Worm (Caenorhabditis elegans) whole organism, L1 larva: ENCODE data around the gene rrp-1.

Source experiments
- C34B4.2 ChIP-seq: sonication (generic microtip); optimal IDR thresholded peaks from 2 replicates; lab custom pipeline; 2017; ENCODE audit warnings: mild to moderate bottlenecking, missing genetic modification characterization, missing compliant biosample characterization
- F16B12.6 ChIP-seq: fragments of 150-350 bp; optimal IDR thresholded peaks from 2 replicates; lab custom pipeline; 2014; ENCODE audit warnings: missing biosample characterization, missing genetic modification characterization
- blmp-1 ChIP-seq: fragments of 150-350 bp; optimal IDR thresholded peaks from 2 replicates; lab custom pipeline; 2014; ENCODE audit warnings: missing biosample characterization, missing genetic modification characterization
- ceh-63 ChIP-seq: fragments of 200-800 bp; sonication (Bioruptor generic); optimal IDR thresholded peaks from 2 replicates; lab custom pipeline; 2018; ENCODE audit warnings: mild to moderate bottlenecking, missing genetic modification characterization, missing compliant biosample characterization
- ceh-8 ChIP-seq: fragments of 200-800 bp; sonication (Bioruptor generic); optimal IDR thresholded peaks from 2 replicates; lab custom pipeline; 2018; ENCODE audit warnings: mild to moderate bottlenecking, missing genetic modification characterization, moderate library complexity, missing compliant biosample characterization
- ceh-90 ChIP-seq: sonication (generic microtip); optimal IDR thresholded peaks from 2 replicates; lab custom pipeline; 2016; ENCODE audit warnings: missing genetic modification characterization, missing compliant biosample characterization
- ces-1 ChIP-seq: fragments of 150-350 bp; optimal IDR thresholded peaks from 2 replicates; lab custom pipeline; 2014; ENCODE audit warnings: missing biosample characterization, missing genetic modification reagents, missing genetic modification characterization
- efl-1 ChIP-seq, 4 experiments: fragments of 150-350 bp; optimal IDR thresholded peaks in 3 of 4; peaks in 1 of 4; 1 replicate in 1 of 4; 2 replicates in 3 of 4; lab custom pipeline; 2014; ENCODE audit warnings: missing biosample characterization in 2 of 4, missing genetic modification characterization in 2 of 4, missing genetic modification reagents in 2 of 4
- egl-13 ChIP-seq: sonication (generic microtip); optimal IDR thresholded peaks from 2 replicates; lab custom pipeline; 2016; ENCODE audit warnings: missing genotype, missing genetic modification reagents, missing genetic modification characterization, missing compliant biosample characterization
- egl-27 ChIP-seq, 2 experiments: fragments of 150-350 bp in 1 of 2; sonication (generic microtip); optimal IDR thresholded peaks; 3 replicates each; lab custom pipeline; 2017 to 2018; ENCODE audit warnings: missing biosample characterization in 2 of 2, missing genetic modification characterization in 2 of 2, missing genetic modification reagents in 2 of 2
- elt-2 ChIP-seq: sonication (generic microtip); optimal IDR thresholded peaks from 2 replicates; lab custom pipeline; 2016; ENCODE audit warnings: missing genetic modification characterization, mild to moderate bottlenecking, inconsistent platforms, missing compliant biosample characterization, missing genetic modification reagents
- ets-5 ChIP-seq: fragments of 200-800 bp; sonication (Bioruptor generic); IDR thresholded peaks from 2 replicates; pipeline ENCODE4 v1.3.6; 2022; ENCODE audit warnings: missing genetic modification characterization, missing compliant biosample characterization
- fkh-10 ChIP-seq: sonication (generic microtip); optimal IDR thresholded peaks from 2 replicates; lab custom pipeline; 2017; ENCODE audit warnings: missing biosample characterization, missing genetic modification reagents, missing genetic modification characterization
- hlh-17 ChIP-seq: fragments of 200-800 bp; sonication (Bioruptor generic); optimal IDR thresholded peaks from 2 replicates; lab custom pipeline; 2018; ENCODE audit warnings: missing genetic modification characterization, mild to moderate bottlenecking, missing compliant biosample characterization, moderate library complexity, borderline replicate concordance
- hlh-4 ChIP-seq: sonication (generic microtip); optimal IDR thresholded peaks from 2 replicates; lab custom pipeline; 2016; ENCODE audit warnings: mild to moderate bottlenecking, missing genetic modification characterization, missing compliant biosample characterization
- hpl-2 ChIP-seq: fragments of 150-350 bp; optimal IDR thresholded peaks from 2 replicates; lab custom pipeline; 2014; ENCODE audit warnings: missing biosample characterization, missing genetic modification reagents, missing genetic modification characterization
- irx-1 ChIP-seq: sonication (generic microtip); optimal IDR thresholded peaks from 2 replicates; lab custom pipeline; 2016; ENCODE audit warnings: missing genetic modification characterization, missing compliant biosample characterization
- isw-1 ChIP-seq: fragments of 200-800 bp; sonication (Bioruptor generic); IDR thresholded peaks from 2 replicates; pipeline ENCODE4 v1.3.6; 2022; ENCODE audit warnings: missing genetic modification characterization, missing compliant biosample characterization
- jun-1 ChIP-seq: fragments of 150-350 bp; optimal IDR thresholded peaks from 2 replicates; lab custom pipeline; 2014; ENCODE audit warnings: missing biosample characterization, missing genetic modification reagents, missing genetic modification characterization
- lin-13 ChIP-seq: fragments of 150-350 bp; optimal IDR thresholded peaks from 2 replicates; lab custom pipeline; 2014; ENCODE audit warnings: missing biosample characterization, missing genetic modification reagents, missing genetic modification characterization
- lin-39 ChIP-seq: fragments of 150-350 bp; optimal IDR thresholded peaks from 2 replicates; lab custom pipeline; 2014; ENCODE audit warnings: missing biosample characterization, missing genetic modification reagents, missing genetic modification characterization
- lir-3 ChIP-seq: sonication (generic microtip); optimal IDR thresholded peaks from 2 replicates; lab custom pipeline; 2016; ENCODE audit warnings: mild to moderate bottlenecking, missing genetic modification characterization, moderate library complexity, missing compliant biosample characterization; ENCODE audit not compliant: poor library complexity
- lsy-2 ChIP-seq, 2 experiments: fragments of 150-350 bp; optimal IDR thresholded peaks; 2 replicates each; lab custom pipeline; 2014; ENCODE audit warnings: missing biosample characterization in 2 of 2, missing genetic modification characterization in 2 of 2
- mab-9 ChIP-seq: fragments of 200-800 bp; sonication (Bioruptor generic); IDR thresholded peaks from 2 replicates; pipeline ENCODE4 v1.3.6; 2022; ENCODE audit warnings: missing genetic modification reagents, missing genetic modification characterization, missing compliant biosample characterization
- mdl-1 ChIP-seq, 2 experiments: fragments of 150-350 bp; optimal IDR thresholded peaks; 2 replicates each; lab custom pipeline; 2014 to 2017; ENCODE audit warnings: missing biosample characterization in 2 of 2, missing genetic modification characterization in 2 of 2, inconsistent platforms in 1 of 2
- mep-1 ChIP-seq: fragments of 150-350 bp; optimal IDR thresholded peaks from 2 replicates; lab custom pipeline; 2014; ENCODE audit warnings: missing biosample characterization, missing genetic modification characterization
- nhr-19 ChIP-seq: fragments of 200-800 bp; sonication (Bioruptor generic); conservative IDR thresholded peaks from 2 replicates; pipeline ENCODE4 v1.3.6; 2022; ENCODE audit warnings: missing genetic modification characterization, missing compliant biosample characterization
- nhr-237 ChIP-seq: fragments of 150-350 bp; optimal IDR thresholded peaks from 2 replicates; lab custom pipeline; 2014; ENCODE audit warnings: missing biosample characterization, missing genetic modification characterization
- nhr-28 ChIP-seq: fragments of 150-350 bp; optimal IDR thresholded peaks from 2 replicates; lab custom pipeline; 2014; ENCODE audit warnings: missing biosample characterization, missing genetic modification characterization
- nhr-47 ChIP-seq: sonication (generic microtip); optimal IDR thresholded peaks from 2 replicates; lab custom pipeline; 2016; ENCODE audit warnings: mild to moderate bottlenecking, missing genetic modification characterization, moderate library complexity, missing compliant biosample characterization
- nhr-71 ChIP-seq: sonication (generic microtip); optimal IDR thresholded peaks from 2 replicates; lab custom pipeline; 2016; ENCODE audit warnings: mild to moderate bottlenecking, missing genetic modification characterization, moderate library complexity, missing compliant biosample characterization
- nhr-77 ChIP-seq: fragments of 150-350 bp; optimal IDR thresholded peaks from 2 replicates; lab custom pipeline; 2014; ENCODE audit warnings: missing biosample characterization, missing genetic modification characterization
- nhr-84 ChIP-seq: sonication (generic microtip); optimal IDR thresholded peaks from 2 replicates; lab custom pipeline; 2017; ENCODE audit warnings: missing biosample characterization, missing genetic modification characterization
- nhr-85 ChIP-seq: sonication (generic microtip); peaks from one replicate; lab custom pipeline; 2016; ENCODE audit warnings: missing genetic modification characterization, inconsistent platforms, missing compliant biosample characterization
- nhr-90 ChIP-seq: sonication (generic microtip); optimal IDR thresholded peaks from 2 replicates; lab custom pipeline; 2016; ENCODE audit warnings: mild to moderate bottlenecking, missing genetic modification characterization, missing compliant biosample characterization; ENCODE audit not compliant: poor library complexity
- rnt-1 ChIP-seq: sonication (generic microtip); optimal IDR thresholded peaks from 2 replicates; lab custom pipeline; 2016; ENCODE audit warnings: mild to moderate bottlenecking, missing genetic modification characterization, moderate library complexity, missing compliant biosample characterization
- snu-23 ChIP-seq: sonication (generic microtip); optimal IDR thresholded peaks from 2 replicates; lab custom pipeline; 2016; ENCODE audit warnings: missing genetic modification characterization, missing compliant biosample characterization
- swsn-7 ChIP-seq: sonication (generic microtip); optimal IDR thresholded peaks from 2 replicates; lab custom pipeline; 2016; ENCODE audit warnings: missing genetic modification characterization, missing compliant biosample characterization
- tlp-1 ChIP-seq: fragments of 150-350 bp; optimal IDR thresholded peaks from 2 replicates; lab custom pipeline; 2014; ENCODE audit warnings: missing biosample characterization, missing genetic modification characterization
- unc-62 ChIP-seq: fragments of 150-350 bp; optimal IDR thresholded peaks from 2 replicates; lab custom pipeline; 2014; ENCODE audit warnings: missing biosample characterization, missing genetic modification reagents, missing genetic modification characterization
- unc-86 ChIP-seq: sonication (generic microtip); optimal IDR thresholded peaks from 2 replicates; lab custom pipeline; 2016; ENCODE audit warnings: missing genetic modification characterization, missing compliant biosample characterization
- unc-98 ChIP-seq: fragments of 200-800 bp; sonication (Bioruptor generic); IDR thresholded peaks from 2 replicates; pipeline ENCODE4 v1.3.6; 2022; ENCODE audit warnings: missing genetic modification characterization, missing compliant biosample characterization
- xbp-1 ChIP-seq: sonication (generic microtip); optimal IDR thresholded peaks from 2 replicates; lab custom pipeline; 2016; ENCODE audit warnings: missing genetic modification characterization, missing compliant biosample characterization
- zag-1 ChIP-seq: fragments of 150-350 bp; optimal IDR thresholded peaks from 2 replicates; lab custom pipeline; 2014; ENCODE audit warnings: missing biosample characterization, missing genetic modification characterization
- zip-4 ChIP-seq: fragments of 200-800 bp; sonication (Bioruptor generic); optimal IDR thresholded peaks from 2 replicates; lab custom pipeline; 2018; ENCODE audit warnings: mild to moderate bottlenecking, missing genetic modification characterization, moderate library complexity, missing compliant biosample characterization
- ztf-4 ChIP-seq: fragments of 150-350 bp; optimal IDR thresholded peaks from 2 replicates; lab custom pipeline; 2014; ENCODE audit warnings: missing biosample characterization, missing genetic modification characterization

Gene rrp-1

ce11 chrIV:10003372-10003771 lies 21.3 kb upstream of the rrp-1 start, which contains the start of the genes C47E12.2 and sars-1 (continued):
- TF ChIP-seq mep-1 (tag; lab: Kevin White, UChicago) (no peak), swsn-7 (tag; lab: Kevin White, UChicago) (no peak), hlh-4 (tag; lab: Kevin White, UChicago) (no peak), zip-4 (no peak), nhr-28 (no peak)

- TF ChIP-seq fkh-10 (GFP tag; lab: Kevin White, UChicago) = no peak
- no peak for TF ChIP-seq nhr-47 (tag; lab: Kevin White, UChicago)
- no peak for TF ChIP-seq lir-3 (tag; lab: Kevin White, UChicago)
- TF ChIP-seq xbp-1 (tag; lab: Kevin White, UChicago) = no peak
- no peak for TF ChIP-seq egl-27 (tag; optimal IDR thresholded peaks at IDR 0.05; lab: Kevin White, UChicago)
- no peak for TF ChIP-seq unc-98 (GFP tag; lab: Robert Waterston, UW)
These were observed 19.7 kb upstream of the rrp-1 start, which contains the start of gene C47E12.3 for ce11 chrIV:10001748-10002147. C47E12.3 (minus strand) TSS chrIV:10001848.

ce11 chrIV:9998487-9999218 lies 16.6 kb upstream of the rrp-1 start, which contains the start of gene pyp-1:
pyp-1 (minus strand) TSS chrIV:9998925.
- TF ChIP-seq tlp-1 (no peak), mdl-1 (tag; optimal IDR thresholded peaks at IDR 0.05; lab: Kevin White, UChicago) (peak in 1 of 2 experiments; percentile 28), nhr-90 (tag; lab: Kevin White, UChicago) (no peak), rnt-1 (peak; percentile 12), ces-1 (GFP tag; lab: Kevin White, UChicago) (no peak), efl-1 (optimal IDR thresholded peaks at IDR 0.05; lab: Kevin White, UChicago) (no peak), efl-1 (GFP tag; optimal IDR thresholded peaks at IDR 0.05 in 1 of 2; lab: Kevin White, UChicago) (peak in 1 of 2 experiments; percentile 28), ceh-63 (GFP tag; lab: Kevin White, UChicago) (no peak), nhr-71 (peak; percentile 45), nhr-19 (GFP tag; lab: Robert Waterston, UW) (peak; percentile 88), lsy-2 (tag; optimal IDR thresholded peaks at IDR 0.05; lab: Kevin White, UChicago) (peak; percentile 11 to 72), elt-2 (tag; lab: Kevin White, UChicago) (peak; percentile 20), snu-23 (peak; percentile 26), nhr-47 (tag; lab: Kevin White, UChicago) (peak; percentile 22), ets-5 (GFP tag; lab: Robert Waterston, UW) (no peak), unc-98 (GFP tag; lab: Robert Waterston, UW) (no peak), hlh-17 (GFP tag; lab: Kevin White, UChicago) (no peak), nhr-237 (no peak), nhr-85 (tag; lab: Kevin White, UChicago) (no peak), nhr-77 (no peak), egl-13 (no peak), zag-1 (no peak), jun-1 (tag; lab: Kevin White, UChicago) (no peak), xbp-1 (tag; lab: Kevin White, UChicago) (peak; percentile 10), nhr-84 (no peak), unc-62 (GFP tag; lab: Kevin White, UChicago) (no peak), ztf-4 (tag; lab: Kevin White, UChicago) (no peak), hpl-2 (GFP tag; lab: Kevin White, UChicago) (no peak), unc-86 (no peak), ceh-8 (GFP tag; lab: Kevin White, UChicago) (no peak), F16B12.6 (tag; lab: Kevin White, UChicago) (peak; percentile 78), isw-1 (no peak), C34B4.2 (tag; lab: Kevin White, UChicago) (no peak), zip-4 (no peak), lin-13 (no peak), fkh-10 (GFP tag; lab: Kevin White, UChicago) (no peak), lin-39 (tag; lab: Kevin White, UChicago) (no peak), lir-3 (tag; lab: Kevin White, UChicago) (no peak), mab-9 (GFP tag; lab: Robert Waterston, UW) (no peak), ceh-90 (tag; lab: Kevin White, UChicago) (no peak), blmp-1 (tag; lab: Kevin White, UChicago) (peak; percentile 25), irx-1 (tag; lab: Kevin White, UChicago) (no peak)
